Worm (Caenorhabditis elegans) whole organism, young adult: ENCODE measurements around the gene srh-19.
A peak's percentile ranks its signal among the peaks of the same experiment; 100 is the strongest.

Experiments
- D2030.7 ChIP-seq: fragments of 200-800 bp; sonication (Bioruptor generic); IDR thresholded peaks from 2 replicates; pipeline ENCODE4 v1.3.6; 2022; ENCODE audit warnings: missing genetic modification reagents, missing genetic modification characterization, missing compliant biosample characterization
- F33H1.4 ChIP-seq: fragments of 200-800 bp; sonication (Bioruptor generic); IDR thresholded peaks from 2 replicates; pipeline ENCODE4 v1.3.6; 2022; ENCODE audit warnings: missing genetic modification reagents, missing genetic modification characterization, missing compliant biosample characterization
- F37B4.10 ChIP-seq: fragments of 200-800 bp; sonication (Bioruptor generic); IDR thresholded peaks from 2 replicates; pipeline ENCODE4 v1.3.6; 2022; ENCODE audit warnings: missing genetic modification characterization, missing compliant biosample characterization
- F49E8.2 ChIP-seq: sonication (generic microtip); optimal IDR thresholded peaks from 3 replicates; lab custom pipeline; 2017; ENCODE audit warnings: missing genetic modification characterization, mild to moderate bottlenecking, missing compliant biosample characterization, antibody characterized with exemption, moderate library complexity; ENCODE audit not compliant: insufficient read depth
- F52B5.7 ChIP-seq: sonication (generic microtip); optimal IDR thresholded peaks from 2 replicates; lab custom pipeline; 2016; ENCODE audit warnings: mild to moderate bottlenecking, missing genetic modification characterization, missing compliant biosample characterization
- F57A8.1 ChIP-seq: fragments of 200-800 bp; sonication (Bioruptor generic); optimal IDR thresholded peaks from 2 replicates; lab custom pipeline; 2018; ENCODE audit warnings: mild to moderate bottlenecking, missing genetic modification characterization, moderate library complexity, missing compliant biosample characterization
- K11D2.4 ChIP-seq: fragments of 200-800 bp; sonication (Bioruptor generic); IDR thresholded peaks from 2 replicates; pipeline ENCODE4 v1.3.6; 2022; ENCODE audit warnings: missing genetic modification reagents, missing genetic modification characterization, missing compliant biosample characterization
- K12H6.12 ChIP-seq: fragments of 200-800 bp; sonication (Bioruptor generic); optimal IDR thresholded peaks from 2 replicates; lab custom pipeline; 2018; ENCODE audit warnings: mild to moderate bottlenecking, missing genetic modification characterization, missing compliant biosample characterization
- Y53F4B.3 ChIP-seq: fragments of 200-800 bp; sonication (Bioruptor generic); IDR thresholded peaks from 2 replicates; pipeline ENCODE4 v1.3.6; 2022; ENCODE audit warnings: missing genetic modification reagents, missing genetic modification characterization, missing compliant biosample characterization
- Y53G8AR.9 ChIP-seq: fragments of 200-800 bp; sonication (Bioruptor generic); conservative IDR thresholded peaks from 2 replicates; pipeline ENCODE4 v1.3.6; 2022; ENCODE audit warnings: missing genetic modification reagents, missing genetic modification characterization, missing compliant biosample characterization
- Y95B8A.8 ChIP-seq: fragments of 200-800 bp; sonication (Bioruptor generic); IDR thresholded peaks from 2 replicates; pipeline ENCODE4 v1.3.6; 2022; ENCODE audit warnings: missing genetic modification reagents, missing genetic modification characterization, missing compliant biosample characterization
- ZK185.1 ChIP-seq: sonication (generic microtip); optimal IDR thresholded peaks from 2 replicates; lab custom pipeline; 2016; ENCODE audit warnings: mild to moderate bottlenecking, missing genetic modification characterization, missing compliant biosample characterization; ENCODE audit not compliant: poor library complexity, severe bottlenecking
- akir-1 ChIP-seq: fragments of 200-800 bp; sonication (Bioruptor generic); optimal IDR thresholded peaks from 2 replicates; lab custom pipeline; 2018; ENCODE audit warnings: mild to moderate bottlenecking, missing genetic modification characterization, moderate library complexity, missing compliant biosample characterization
- aptf-3 ChIP-seq: fragments of 200-800 bp; sonication (Bioruptor generic); IDR thresholded peaks from 2 replicates; pipeline ENCODE4 v1.3.6; 2022; ENCODE audit warnings: missing genetic modification characterization, missing compliant biosample characterization
- attf-6 ChIP-seq: fragments of 200-800 bp; sonication (Bioruptor generic); IDR thresholded peaks from 2 replicates; pipeline ENCODE4 v1.3.6; 2022; ENCODE audit warnings: missing genetic modification reagents, missing genetic modification characterization, missing compliant biosample characterization
- bed-2 ChIP-seq: fragments of 200-800 bp; sonication (Bioruptor generic); IDR thresholded peaks from 2 replicates; pipeline ENCODE4 v1.3.6; 2022; ENCODE audit warnings: missing genetic modification reagents, missing genetic modification characterization, missing compliant biosample characterization
- ccch-3 ChIP-seq: fragments of 200-800 bp; sonication (Bioruptor generic); optimal IDR thresholded peaks from 2 replicates; lab custom pipeline; 2018; ENCODE audit warnings: mild to moderate bottlenecking, missing genetic modification characterization, missing compliant biosample characterization
- ceh-40 ChIP-seq: fragments of 200-800 bp; sonication (Bioruptor generic); IDR thresholded peaks from 2 replicates; pipeline ENCODE4 v1.3.6; 2022; ENCODE audit warnings: missing genetic modification characterization, missing compliant biosample characterization
- ceh-79 ChIP-seq: sonication (generic microtip); optimal IDR thresholded peaks from 2 replicates; lab custom pipeline; 2017; ENCODE audit warnings: mild to moderate bottlenecking, missing genetic modification characterization, missing compliant biosample characterization
- dox-1 ChIP-seq: fragments of 200-800 bp; sonication (Bioruptor generic); IDR thresholded peaks from 2 replicates; pipeline ENCODE4 v1.3.6; 2022; ENCODE audit warnings: missing genetic modification reagents, missing genetic modification characterization, missing compliant biosample characterization
- egl-18 ChIP-seq: fragments of 200-800 bp; sonication (Bioruptor generic); IDR thresholded peaks from 2 replicates; pipeline ENCODE4 v1.3.6; 2022; ENCODE audit warnings: missing genetic modification reagents, missing genetic modification characterization, missing compliant biosample characterization
- fkh-3 ChIP-seq: sonication (generic microtip); optimal IDR thresholded peaks from 2 replicates; lab custom pipeline; 2016; ENCODE audit warnings: mild to moderate bottlenecking, missing genetic modification characterization, missing compliant biosample characterization
- gei-17 ChIP-seq: fragments of 200-800 bp; sonication (Bioruptor generic); optimal IDR thresholded peaks from 2 replicates; lab custom pipeline; 2018; ENCODE audit warnings: mild to moderate bottlenecking, missing genetic modification characterization, missing compliant biosample characterization
- him-1 ChIP-seq: sonication (generic microtip); optimal IDR thresholded peaks from 2 replicates; lab custom pipeline; 2016; ENCODE audit warnings: missing genotype, missing genetic modification reagents, missing genetic modification characterization, missing compliant biosample characterization
- hmg-20 ChIP-seq: fragments of 200-800 bp; sonication (Bioruptor generic); IDR thresholded peaks from 2 replicates; pipeline ENCODE4 v1.3.6; 2022; ENCODE audit warnings: missing genetic modification reagents, missing genetic modification characterization, missing compliant biosample characterization
- hrde-1 ChIP-seq: sonication (generic microtip); optimal IDR thresholded peaks from 2 replicates; lab custom pipeline; 2016; ENCODE audit warnings: missing genetic modification characterization, mild to moderate bottlenecking, missing compliant biosample characterization, moderate library complexity, missing genotype, missing genetic modification reagents, borderline replicate concordance
- hsf-1 ChIP-seq: fragments of 200-800 bp; sonication (Bioruptor generic); IDR thresholded peaks from 2 replicates; pipeline ENCODE4 v1.3.6; 2022; ENCODE audit warnings: missing genetic modification reagents, missing genetic modification characterization, missing compliant biosample characterization
- let-607 ChIP-seq, 2 experiments: fragments of 200-800 bp in 1 of 2; sonication (Bioruptor generic) in 1 of 2; sonication (generic microtip) in 1 of 2; optimal IDR thresholded peaks; 2 replicates each; lab custom pipeline; 2016 to 2018; ENCODE audit warnings: mild to moderate bottlenecking in 2 of 2, missing compliant biosample characterization in 2 of 2, missing genetic modification characterization in 2 of 2, moderate library complexity in 2 of 2, missing genotype in 1 of 2
- lin-35 ChIP-seq, 3 experiments: fragments of 150-350 bp in 2 of 3; sonication (generic microtip) in 1 of 3; optimal IDR thresholded peaks; 2 replicates each; lab custom pipeline; 2014 to 2018; ENCODE audit warnings: missing biosample characterization in 3 of 3, missing genetic modification characterization in 3 of 3, missing genetic modification reagents in 3 of 3
- mel-28 ChIP-seq: sonication (generic microtip); optimal IDR thresholded peaks from 2 replicates; lab custom pipeline; 2016; ENCODE audit warnings: borderline replicate concordance, mild to moderate bottlenecking, missing genetic modification characterization, missing compliant biosample characterization
- nhr-80 ChIP-seq: sonication (generic microtip); optimal IDR thresholded peaks from 2 replicates; lab custom pipeline; 2016; ENCODE audit warnings: missing genetic modification characterization, missing compliant biosample characterization
- pbrm-1 ChIP-seq: fragments of 200-800 bp; sonication (Bioruptor generic); IDR thresholded peaks from 2 replicates; pipeline ENCODE4 v1.3.6; 2022; ENCODE audit warnings: missing genetic modification reagents, missing genetic modification characterization, missing compliant biosample characterization
- pha-4 ChIP-seq: fragments of 150-350 bp; sonication (generic microtip); optimal IDR thresholded peaks from 2 replicates; lab custom pipeline; 2014; ENCODE audit warnings: missing biosample characterization, missing genetic modification reagents, missing genetic modification characterization
- rcor-1 ChIP-seq: fragments of 200-800 bp; sonication (Bioruptor generic); IDR thresholded peaks from 2 replicates; pipeline ENCODE4 v1.3.6; 2022; ENCODE audit warnings: missing genetic modification reagents, missing genetic modification characterization, missing compliant biosample characterization
- repo-1 ChIP-seq: sonication (generic microtip); optimal IDR thresholded peaks from 2 replicates; lab custom pipeline; 2017; ENCODE audit warnings: mild to moderate bottlenecking, missing genetic modification characterization, missing compliant biosample characterization
- rpc-1 ChIP-seq, 2 experiments: fragments of 150-350 bp in 1 of 2; sonication (generic microtip) in 1 of 2; optimal IDR thresholded peaks; 2 replicates each; lab custom pipeline; 2014 to 2018; ENCODE audit warnings: missing biosample characterization in 1 of 2, missing genetic modification characterization in 1 of 2, missing genetic modification reagents in 1 of 2, missing genotype in 1 of 2
- snpc-3.4 ChIP-seq: sonication (generic microtip); optimal IDR thresholded peaks from 2 replicates; lab custom pipeline; 2017; ENCODE audit warnings: missing genetic modification characterization, mild to moderate bottlenecking, missing compliant biosample characterization, antibody characterized with exemption, moderate library complexity, missing genotype, missing genetic modification reagents
- snpc-4 ChIP-seq, 5 experiments: fragments of 150-350 bp in 1 of 5; sonication (generic microtip) in 4 of 5; optimal IDR thresholded peaks; 2 replicates each; lab custom pipeline; 2014 to 2018; ENCODE audit warnings: missing genetic modification characterization in 5 of 5, missing biosample characterization in 3 of 5, antibody characterized with exemption in 2 of 5, mild to moderate bottlenecking in 2 of 5, missing compliant biosample characterization in 2 of 5, missing genotype in 2 of 5, moderate library complexity in 2 of 5, missing genetic modification reagents in 1 of 5
- tbp1 ChIP-seq: fragments of 200-800 bp; sonication (Bioruptor generic); optimal IDR thresholded peaks from 2 replicates; lab custom pipeline; 2018; ENCODE audit warnings: mild to moderate bottlenecking, missing genetic modification characterization, missing compliant biosample characterization
- tbx-9 ChIP-seq: sonication (generic microtip); optimal IDR thresholded peaks from 2 replicates; lab custom pipeline; 2016; ENCODE audit warnings: borderline replicate concordance, missing genetic modification characterization, inconsistent platforms, missing compliant biosample characterization
- tlf-1 ChIP-seq: fragments of 200-800 bp; sonication (Bioruptor generic); optimal IDR thresholded peaks from 2 replicates; lab custom pipeline; 2018; ENCODE audit warnings: mild to moderate bottlenecking, missing genetic modification characterization, missing compliant biosample characterization
- zim-3 ChIP-seq: sonication (generic microtip); optimal IDR thresholded peaks from 2 replicates; lab custom pipeline; 2017; ENCODE audit warnings: mild to moderate bottlenecking, missing genetic modification characterization, moderate library complexity, missing compliant biosample characterization
- ztf-25 ChIP-seq: fragments of 200-800 bp; sonication (Bioruptor generic); IDR thresholded peaks from 2 replicates; pipeline ENCODE4 v1.3.6; 2022; ENCODE audit warnings: missing genetic modification reagents, missing genetic modification characterization, missing compliant biosample characterization
- ztf-26 ChIP-seq: sonication (generic microtip); optimal IDR thresholded peaks from 2 replicates; lab custom pipeline; 2017; ENCODE audit warnings: missing genetic modification characterization, missing compliant biosample characterization
- ztf-6 ChIP-seq: fragments of 200-800 bp; sonication (Bioruptor generic); IDR thresholded peaks from 2 replicates; pipeline ENCODE4 v1.3.6; 2022; ENCODE audit warnings: missing genetic modification reagents, missing genetic modification characterization, missing compliant biosample characterization

Gene srh-19

ce11 chrX:1379391-1379790 is 33.6 kb upstream of the srh-19 start:
- TF ChIP-seq tbx-9 (tag; lab: Kevin White, UChicago): no peak
- TF ChIP-seq tbp1 (GFP tag; lab: Kevin White, UChicago): peak; percentile 91
- peak; percentile 89 for TF ChIP-seq K11D2.4 (GFP tag; lab: Robert Waterston, UW)
- TF ChIP-seq fkh-3 (tag; lab: Kevin White, UChicago): peak; percentile 50
- peak; percentile 77 for TF ChIP-seq ZK185.1
- no peak for TF ChIP-seq aptf-3 (GFP tag; lab: Robert Waterston, UW)
- TF ChIP-seq ztf-26: peak; percentile 68
- TF ChIP-seq bed-2: no peak
- peak; percentile 29 for TF ChIP-seq akir-1 (GFP tag; lab: Kevin White, UChicago)
- peak; percentile 68 for TF ChIP-seq him-1
- peak; percentile 44 for TF ChIP-seq tlf-1 (GFP tag; lab: Kevin White, UChicago)
- TF ChIP-seq repo-1 (tag; lab: Kevin White, UChicago): peak; percentile 54
- TF ChIP-seq K12H6.12 (tag; lab: Kevin White, UChicago): peak; percentile 46
- TF ChIP-seq nhr-80 (tag; lab: Kevin White, UChicago): peak; percentile 43
- peak; percentile 78 for TF ChIP-seq Y53G8AR.9 (GFP tag; lab: Robert Waterston, UW)
- TF ChIP-seq zim-3 (tag; lab: Kevin White, UChicago): peak; percentile 75
- TF ChIP-seq pbrm-1 (GFP tag; lab: Robert Waterston, UW): peak; percentile 71
- TF ChIP-seq ccch-3 (GFP tag; lab: Kevin White, UChicago): no peak
- no peak for TF ChIP-seq pha-4
- no peak for TF ChIP-seq F33H1.4 (GFP tag; lab: Robert Waterston, UW)
- peak; percentile 64 for TF ChIP-seq rcor-1 (GFP tag; lab: Robert Waterston, UW)
- peak; percentile 66 for TF ChIP-seq snpc-4 (GFP tag; optimal IDR thresholded peaks at IDR 0.05; lab: Kevin White, UChicago)
- TF ChIP-seq snpc-4 (tag; optimal IDR thresholded peaks at IDR 0.05; lab: Kevin White, UChicago): peak in 3 of 4 experiments; percentile 78 to 86 (median 81)
- 0 out of 2 replicates have a peak, but pooled peaks have one; percentile 37 for TF ChIP-seq hsf-1 (GFP tag; lab: Robert Waterston, UW)
- no peak for TF ChIP-seq F49E8.2 (tag; lab: Kevin White, UChicago)
- TF ChIP-seq ceh-79 (tag; lab: Kevin White, UChicago): no peak
- TF ChIP-seq ceh-40: 0 out of 2 replicates have a peak, but pooled peaks have one; percentile 51
- TF ChIP-seq egl-18: peak; percentile 79; the same call in 1 of the 2 replicates
- peak; percentile 88 for TF ChIP-seq gei-17 (GFP tag; lab: Kevin White, UChicago)
- TF ChIP-seq hmg-20 (GFP tag; lab: Robert Waterston, UW): 0 out of 2 replicates have a peak, but pooled peaks have one; percentile 65
- peak; percentile 52; the same call in 1 of the 2 replicates for TF ChIP-seq Y95B8A.8
- peak; percentile 31 for TF ChIP-seq F57A8.1 (GFP tag; lab: Kevin White, UChicago)
- TF ChIP-seq hrde-1 (tag; lab: Kevin White, UChicago): peak; percentile 43
- peak; percentile 46 to 63 for TF ChIP-seq let-607 (tag; optimal IDR thresholded peaks at IDR 0.05; lab: Kevin White, UChicago)
- peak in 1 of 3 experiments; percentile 64 for TF ChIP-seq lin-35 (GFP tag; optimal IDR thresholded peaks at IDR 0.05; lab: Kevin White, UChicago)
- TF ChIP-seq snpc-3.4: peak; percentile 18
- no peak for TF ChIP-seq Y53F4B.3 (GFP tag; lab: Robert Waterston, UW)
- 0 out of 2 replicates have a peak, but pooled peaks have one; percentile 66 for TF ChIP-seq ztf-25 (GFP tag; lab: Robert Waterston, UW)
- TF ChIP-seq ztf-6 (GFP tag; lab: Robert Waterston, UW): peak; percentile 55; the same call in 1 of the 2 replicates
- peak; percentile 74 for TF ChIP-seq rpc-1 (optimal IDR thresholded peaks at IDR 0.05; lab: Kevin White, UChicago)
- TF ChIP-seq rpc-1 (tag; optimal IDR thresholded peaks at IDR 0.05; lab: Kevin White, UChicago): peak; percentile 85
- TF ChIP-seq D2030.7: peak; percentile 61
- TF ChIP-seq mel-28: no peak
- no peak for TF ChIP-seq F37B4.10 (GFP tag; lab: Robert Waterston, UW)
- TF ChIP-seq F52B5.7 (tag; lab: Kevin White, UChicago): peak; percentile 70
- peak; percentile 94 for TF ChIP-seq dox-1 (GFP tag; lab: Robert Waterston, UW)
- TF ChIP-seq attf-6: 0 out of 2 replicates have a peak, but pooled peaks have one; percentile 41
